Worm (Caenorhabditis elegans): ENCODE data around the gene Y70G10A.3.

The Y70G10A.3 gene

DNA sequence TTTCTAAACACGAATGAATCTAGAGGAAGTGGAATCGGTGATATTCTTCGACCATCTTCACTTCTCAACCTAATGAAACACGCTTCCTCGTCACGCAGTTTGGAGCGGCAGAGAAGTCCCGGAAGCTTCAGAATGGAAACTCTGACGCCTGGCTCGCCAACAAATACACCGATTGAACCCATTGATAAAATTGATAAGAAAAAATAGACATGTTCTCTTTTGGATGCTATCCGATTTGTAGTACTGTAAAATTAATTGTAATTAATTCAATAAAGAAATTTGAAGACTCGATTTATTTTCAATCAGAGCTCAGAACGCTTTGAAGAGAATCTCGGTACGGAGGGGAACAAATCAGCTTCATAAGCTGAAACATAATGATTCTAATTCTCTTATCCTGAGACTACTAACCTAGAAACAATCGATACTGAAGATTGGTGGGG lies 24.3 kb upstream of the Y70G10A.3 start (continued):
- TF ChIP-seq dpl-1 (GFP tag; optimal IDR thresholded peaks at IDR 0.05) (no peak), grh-1 (GFP tag; IDR thresholded peaks at IDR 0.05) (peak; percentile 58), snpc-4 (tag; optimal IDR thresholded peaks at IDR 0.05) (no peak), tbx-2 (tag; optimal IDR thresholded peaks at IDR 0.05) (peak; percentile 49), nhr-90 (tag; optimal IDR thresholded peaks at IDR 0.05; ENCODE audit: poor library complexity) (peak; percentile 69), lin-39 (tag; optimal IDR thresholded peaks at IDR 0.05) (no peak), nhr-85 (tag) (peak; percentile 4), blmp-1 (tag; optimal IDR thresholded peaks at IDR 0.05) (no peak), pax-3 (tag; optimal IDR thresholded peaks at IDR 0.05) (peak; percentile 59), C04F5.9 (tag; optimal IDR thresholded peaks at IDR 0.05) (peak; percentile 59), elt-2 (tag; optimal IDR thresholded peaks at IDR 0.05) (peak; percentile 60)

DNA sequence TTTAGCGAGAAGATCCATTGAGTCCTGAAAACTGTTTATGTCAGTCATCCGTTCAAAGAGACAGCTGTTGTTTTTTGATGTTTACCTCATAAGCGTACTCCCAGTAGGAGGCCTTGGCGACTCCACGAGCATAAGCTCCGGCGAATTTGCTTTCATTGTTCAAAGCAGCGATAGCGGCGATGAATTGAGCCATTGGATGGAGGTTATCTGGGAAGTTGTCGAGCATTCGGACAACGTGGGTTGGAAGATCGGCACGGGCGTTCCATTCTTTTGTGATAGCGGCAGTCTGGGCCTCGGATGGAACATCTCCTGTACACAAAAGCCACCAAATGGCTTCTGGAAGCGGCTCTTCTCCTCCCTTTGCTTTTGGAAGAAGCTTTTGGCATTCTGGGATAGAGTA lies 23.0 kb upstream of the Y70G10A.3 start:
- TF ChIP-seq C04F5.9 (tag; optimal IDR thresholded peaks at IDR 0.05), result no peak
- no peak for TF ChIP-seq zip-4 (GFP tag; optimal IDR thresholded peaks at IDR 0.05)
- no peak for TF ChIP-seq C34B4.2 (tag; optimal IDR thresholded peaks at IDR 0.05)
- no peak for TF ChIP-seq efl-1 (optimal IDR thresholded peaks at IDR 0.05)
- peak in 1 of 2 experiments; percentile 94 for TF ChIP-seq efl-1 (GFP tag; optimal IDR thresholded peaks at IDR 0.05 in 1 of 2)

- peak; percentile 23 for TF ChIP-seq fkh-10 (GFP tag; optimal IDR thresholded peaks at IDR 0.05)
- TF ChIP-seq fkh-8 (tag; optimal IDR thresholded peaks at IDR 0.05), result peak; percentile 79
- no peak for TF ChIP-seq ama-1 (optimal IDR thresholded peaks at IDR 0.05)
- peak; percentile 81 for TF ChIP-seq mep-1 (tag; optimal IDR thresholded peaks at IDR 0.05)
- TF ChIP-seq lin-35 (GFP tag; optimal IDR thresholded peaks at IDR 0.05), result peak; percentile 69 to 82
- TF ChIP-seq unc-130 (tag; optimal IDR thresholded peaks at IDR 0.05), result peak; percentile 87
- no peak for TF ChIP-seq nhr-12 (tag; optimal IDR thresholded peaks at IDR 0.05)
- TF ChIP-seq nhr-77 (tag; optimal IDR thresholded peaks at IDR 0.05), result peak; percentile 86
- TF ChIP-seq nhr-19 (GFP tag; conservative IDR thresholded peaks at IDR 0.05), result no peak
- TF ChIP-seq nhr-84 (tag; optimal IDR thresholded peaks at IDR 0.05), result no peak
- TF ChIP-seq lin-13 (GFP tag; optimal IDR thresholded peaks at IDR 0.05), result peak; percentile 35
- TF ChIP-seq jun-1 (tag; optimal IDR thresholded peaks at IDR 0.05), result no peak
- no peak for TF ChIP-seq ceh-63 (GFP tag; optimal IDR thresholded peaks at IDR 0.05)
- TF ChIP-seq nhr-47 (tag; optimal IDR thresholded peaks at IDR 0.05), result peak; percentile 76
- peak; percentile 59 for TF ChIP-seq irx-1 (tag; optimal IDR thresholded peaks at IDR 0.05)
- no peak for TF ChIP-seq tlp-1 (tag; optimal IDR thresholded peaks at IDR 0.05)
- no peak for TF ChIP-seq efl-3 (GFP tag; optimal IDR thresholded peaks at IDR 0.05)
- peak; percentile 97 for TF ChIP-seq lin-14 (GFP tag; optimal IDR thresholded peaks at IDR 0.05)
- TF ChIP-seq mab-9 (GFP tag; IDR thresholded peaks at IDR 0.05), result no peak
- peak; percentile 79 for TF ChIP-seq nhr-90 (tag; optimal IDR thresholded peaks at IDR 0.05; ENCODE audit: poor library complexity)
- no peak for TF ChIP-seq isw-1 (GFP tag; IDR thresholded peaks at IDR 0.05)
- peak; percentile 78 to 95 for TF ChIP-seq lsy-2 (tag; optimal IDR thresholded peaks at IDR 0.05)
- peak; percentile 23 for TF ChIP-seq C04F5.9 (tag; optimal IDR thresholded peaks at IDR 0.05)
- TF ChIP-seq hlh-4 (tag; optimal IDR thresholded peaks at IDR 0.05), result no peak
- TF ChIP-seq nhr-28 (tag; optimal IDR thresholded peaks at IDR 0.05), result no peak
- peak; percentile 12 for TF ChIP-seq dsc-1 (tag; optimal IDR thresholded peaks at IDR 0.05)
- no peak for TF ChIP-seq fos-1 (tag; optimal IDR thresholded peaks at IDR 0.05)
- no peak for TF ChIP-seq zag-1 (tag; optimal IDR thresholded peaks at IDR 0.05)
- peak; percentile 85 for TF ChIP-seq rnt-1 (tag; optimal IDR thresholded peaks at IDR 0.05)
- peak; percentile 65 for TF ChIP-seq C16A3.4 (tag; optimal IDR thresholded peaks at IDR 0.05)
- TF ChIP-seq ceh-88 (GFP tag; IDR thresholded peaks at IDR 0.05), result no peak
- no peak for TF ChIP-seq Y116A8C.19 (tag; optimal IDR thresholded peaks at IDR 0.05; ENCODE audit: borderline replicate concordance)
- peak; percentile 21 for TF ChIP-seq aha-1 (tag; optimal IDR thresholded peaks at IDR 0.05)
- peak; percentile 87 for TF ChIP-seq blmp-1 (tag; optimal IDR thresholded peaks at IDR 0.05)
- no peak for TF ChIP-seq unc-86 (tag; optimal IDR thresholded peaks at IDR 0.05)
- no peak for TF ChIP-seq sup-37 (GFP tag; optimal IDR thresholded peaks at IDR 0.05)
- TF ChIP-seq snpc-4 (tag; optimal IDR thresholded peaks at IDR 0.05), result peak; percentile 30
- TF ChIP-seq pax-3 (tag; optimal IDR thresholded peaks at IDR 0.05), result peak; percentile 25
- peak in 5 of 6 experiments; percentile 18 to 68 (median 66) for TF ChIP-seq elt-3 (tag; optimal IDR thresholded peaks at IDR 0.05)
These were observed 22.2 kb upstream of the Y70G10A.3 start, which contains the start of gene cts-1 for ce11 chrIII:10216585-10217278. Gene cts-1 (minus strand): TSS chrIII:10216635.
